Worm (Caenorhabditis elegans) whole organism, early embryonic: Measurements from ENCODE around the gene Y69A2AR.12.

ENCODE experiments used
- ama-1 ChIP-seq: fragments of 150-350 bp; optimal IDR thresholded peaks from 2 replicates; lab custom pipeline; 2014
- flt-1 ChIP-seq: fragments of 200-800 bp; sonication (Bioruptor generic); IDR thresholded peaks from 2 replicates; pipeline ENCODE4 v1.3.6; 2022; ENCODE audit warnings: missing genetic modification characterization, missing compliant biosample characterization
- tbx-37 ChIP-seq: fragments of 200-800 bp; sonication (Bioruptor generic); conservative IDR thresholded peaks from 2 replicates; pipeline ENCODE4 v1.3.6; 2022; ENCODE audit warnings: missing genetic modification reagents, missing genetic modification characterization, missing compliant biosample characterization

DNA sequence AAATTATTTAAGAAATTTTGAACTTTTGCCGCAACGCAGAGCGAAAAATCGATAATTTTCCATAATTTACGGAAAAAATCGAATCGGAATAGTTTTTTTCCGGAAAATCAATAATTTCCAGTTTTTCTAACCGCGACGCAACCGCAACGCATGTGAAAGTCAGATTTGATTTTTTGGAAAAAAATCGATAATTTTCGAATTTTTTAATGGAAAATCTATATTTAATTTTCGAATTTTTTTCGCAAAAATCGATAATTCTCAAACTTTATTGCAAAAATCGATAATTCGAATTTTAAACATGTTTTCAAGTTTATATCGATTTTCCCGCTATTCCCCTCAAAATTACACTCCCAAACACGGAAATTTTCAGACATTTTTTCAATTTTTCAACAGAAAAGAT is 38.1 kb upstream of the Y69A2AR.12 start:
- TF ChIP-seq ama-1 (lab: Kevin White, UChicago) = no peak
- TF ChIP-seq flt-1 (GFP tag; lab: Robert Waterston, UW) = no peak
- no peak for TF ChIP-seq tbx-37 (GFP tag; lab: Robert Waterston, UW)
